Worm (Caenorhabditis elegans): ENCODE results near the gene sra-13.

DNA sequence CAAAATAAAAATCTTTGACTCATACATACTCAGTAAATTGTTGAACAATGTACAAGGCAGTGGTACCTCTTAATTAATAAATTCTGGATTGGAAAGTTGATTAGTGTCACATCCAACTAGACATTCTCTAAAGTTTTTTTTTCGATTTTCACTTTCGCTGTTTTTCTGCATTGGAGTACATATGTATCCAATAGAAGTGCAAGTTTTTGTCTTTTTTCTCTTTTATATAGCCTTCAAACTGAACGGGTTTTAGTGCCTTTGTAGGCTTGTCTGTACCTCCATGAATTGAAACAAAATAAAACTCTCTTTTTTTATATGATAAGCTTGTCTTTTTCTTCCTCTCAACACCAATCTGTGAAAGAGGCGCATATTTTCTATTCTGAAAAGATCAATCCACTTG lies 27.3 kb upstream of the sra-13 start:
- no peak for TF ChIP-seq zfh-2 (GFP tag; conservative IDR thresholded peaks at IDR 0.05)
- TF ChIP-seq sdz-38 (tag; optimal IDR thresholded peaks at IDR 0.05), result no peak
- TF ChIP-seq dpff-1 (tag; optimal IDR thresholded peaks at IDR 0.05), result no peak
- TF ChIP-seq snpc-4 (GFP tag; optimal IDR thresholded peaks at IDR 0.05), result no peak
- no peak for TF ChIP-seq snpc-4 (tag; optimal IDR thresholded peaks at IDR 0.05)
- no peak for TF ChIP-seq pha-4 (tag; optimal IDR thresholded peaks at IDR 0.05)
- TF ChIP-seq efl-1 (GFP tag; optimal IDR thresholded peaks at IDR 0.05), result no peak
- TF ChIP-seq snpc-3.4 (tag; optimal IDR thresholded peaks at IDR 0.05), result no peak
- TF ChIP-seq Y53F4B.3 (GFP tag; IDR thresholded peaks at IDR 0.05), result no peak

Measured in whole organism, young adult.